Worm (Caenorhabditis elegans) whole organism, midembryonic: ENCODE measurements around the gene odr-4.

ENCODE experiments used
- T22C8.4 ChIP-seq: fragments of 200-800 bp; sonication (Bioruptor generic); IDR thresholded peaks from 2 replicates; pipeline ENCODE4 v1.3.6; 2022; ENCODE audit warnings: missing genetic modification characterization, missing compliant biosample characterization
- cog-1 ChIP-seq: sonication (generic microtip); optimal IDR thresholded peaks from 2 replicates; lab custom pipeline; 2016; ENCODE audit warnings: missing genetic modification characterization, missing compliant biosample characterization
- flt-1 ChIP-seq: fragments of 200-800 bp; sonication (Bioruptor generic); IDR thresholded peaks from 2 replicates; pipeline ENCODE4 v1.3.6; 2022; ENCODE audit warnings: missing genetic modification characterization, missing compliant biosample characterization
- med-1 ChIP-seq: sonication (generic microtip); optimal IDR thresholded peaks from 2 replicates; lab custom pipeline; 2017; ENCODE audit warnings: missing genetic modification characterization, mild to moderate bottlenecking, missing compliant biosample characterization, antibody characterized with exemption, missing genetic modification reagents; ENCODE audit not compliant: insufficient read depth
- ref-1 ChIP-seq: fragments of 200-800 bp; sonication (Bioruptor generic); conservative IDR thresholded peaks from 2 replicates; pipeline ENCODE4 v1.3.6; 2022; ENCODE audit warnings: missing genetic modification reagents, missing genetic modification characterization, missing compliant biosample characterization
- tab-1 ChIP-seq: fragments of 200-800 bp; sonication (Bioruptor generic); IDR thresholded peaks from 2 replicates; pipeline ENCODE4 v1.3.6; 2022; ENCODE audit warnings: missing genetic modification characterization, missing compliant biosample characterization
- ztf-23 ChIP-seq: fragments of 200-800 bp; sonication (Bioruptor generic); IDR thresholded peaks from 2 replicates; pipeline ENCODE4 v1.3.6; 2022; ENCODE audit warnings: missing genetic modification reagents, missing genetic modification characterization, missing compliant biosample characterization
- ztf-29 ChIP-seq: fragments of 200-800 bp; sonication (Bioruptor generic); IDR thresholded peaks from 2 replicates; pipeline ENCODE4 v1.3.6; 2022; ENCODE audit warnings: missing genetic modification reagents, missing genetic modification characterization, missing compliant biosample characterization

DNA sequence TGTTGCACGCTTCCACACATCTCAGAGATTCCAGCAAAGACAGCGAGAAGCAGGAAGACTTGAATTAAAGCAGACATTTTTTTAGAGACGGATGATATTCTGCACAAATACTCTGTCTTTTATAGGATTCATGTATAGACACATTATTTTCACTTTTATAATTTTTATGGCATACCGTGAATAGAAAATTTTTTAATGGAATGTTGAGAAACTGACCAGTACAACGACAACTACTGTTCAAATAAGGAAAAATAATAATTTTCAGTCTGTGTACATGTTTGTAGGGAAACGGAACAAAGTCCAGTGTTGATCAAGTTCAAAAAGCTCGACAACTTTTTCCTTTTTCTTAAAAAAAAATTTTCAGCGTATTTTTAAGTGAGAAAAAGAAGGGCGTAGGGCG, 6.0 kb downstream of the odr-4 start, which contains the start of gene Y102E9.6:
- TF ChIP-seq T22C8.4 (GFP tag; lab: Robert Waterston, UW) (no peak), ref-1 (GFP tag; lab: Robert Waterston, UW) (no peak), med-1 (GFP tag; lab: Kevin White, UChicago) (no peak), flt-1 (GFP tag; lab: Robert Waterston, UW) (no peak), cog-1 (tag; lab: Kevin White, UChicago) (no peak), tab-1 (no peak), ztf-23 (GFP tag; lab: Robert Waterston, UW) (no peak), ztf-29 (no peak)
